Worm (Caenorhabditis elegans) whole organism, early embryonic: ENCODE data around the gene C38C6.3.

Experiments used
- B0310.2 ChIP-seq: sonication (generic microtip); optimal IDR thresholded peaks from 2 replicates; lab custom pipeline; 2016; ENCODE audit warnings: mild to moderate bottlenecking, missing genetic modification characterization, missing compliant biosample characterization
- F13C5.2 ChIP-seq: sonication (generic microtip); optimal IDR thresholded peaks from 2 replicates; lab custom pipeline; 2017; ENCODE audit warnings: mild to moderate bottlenecking, missing genetic modification characterization, inconsistent platforms, missing compliant biosample characterization
- aly-1 ChIP-seq: sonication (generic microtip); optimal IDR thresholded peaks from 2 replicates; lab custom pipeline; 2016; ENCODE audit warnings: missing genetic modification characterization, missing compliant biosample characterization
- ama-1 ChIP-seq: fragments of 150-350 bp; optimal IDR thresholded peaks from 2 replicates; lab custom pipeline; 2014
- ceh-13 ChIP-seq: fragments of 200-800 bp; sonication (Bioruptor generic); optimal IDR thresholded peaks from 2 replicates; lab custom pipeline; 2018; ENCODE audit warnings: mild to moderate bottlenecking, missing genetic modification characterization, missing compliant biosample characterization
- ets-7 ChIP-seq: sonication (generic microtip); optimal IDR thresholded peaks from 2 replicates; lab custom pipeline; 2016; ENCODE audit warnings: missing genotype, missing genetic modification characterization, missing compliant biosample characterization
- flt-1 ChIP-seq: fragments of 200-800 bp; sonication (Bioruptor generic); IDR thresholded peaks from 2 replicates; pipeline ENCODE4 v1.3.6; 2022; ENCODE audit warnings: missing genetic modification characterization, missing compliant biosample characterization
- hmbx-1 ChIP-seq: sonication (generic microtip); optimal IDR thresholded peaks from 2 replicates; lab custom pipeline; 2016; ENCODE audit warnings: mild to moderate bottlenecking, missing genetic modification characterization, missing compliant biosample characterization
- hnd-1 ChIP-seq: sonication (generic microtip); optimal IDR thresholded peaks from 2 replicates; lab custom pipeline; 2016; ENCODE audit warnings: missing genetic modification characterization, missing compliant biosample characterization
- pes-1 ChIP-seq: fragments of 200-800 bp; sonication (Bioruptor generic); IDR thresholded peaks from 2 replicates; pipeline ENCODE4 v1.3.6; 2022; ENCODE audit warnings: missing genetic modification reagents, missing genetic modification characterization, missing compliant biosample characterization
- scrt-1 ChIP-seq: fragments of 200-800 bp; sonication (Bioruptor generic); IDR thresholded peaks from 2 replicates; pipeline ENCODE4 v1.3.6; 2022; ENCODE audit warnings: missing genetic modification characterization, missing compliant biosample characterization
- sea-1 ChIP-seq: fragments of 200-800 bp; sonication (Bioruptor generic); conservative IDR thresholded peaks from 2 replicates; pipeline ENCODE4 v1.3.6; 2022; ENCODE audit warnings: missing genetic modification characterization, missing compliant biosample characterization
- tbx-11 ChIP-seq: fragments of 200-800 bp; sonication (Bioruptor generic); IDR thresholded peaks from 2 replicates; pipeline ENCODE4 v1.3.6; 2022; ENCODE audit warnings: missing genetic modification characterization, missing compliant biosample characterization
- tbx-37 ChIP-seq: fragments of 200-800 bp; sonication (Bioruptor generic); conservative IDR thresholded peaks from 2 replicates; pipeline ENCODE4 v1.3.6; 2022; ENCODE audit warnings: missing genetic modification reagents, missing genetic modification characterization, missing compliant biosample characterization
- tra-4 ChIP-seq: sonication (generic microtip); optimal IDR thresholded peaks from 2 replicates; lab custom pipeline; 2017; ENCODE audit warnings: missing genetic modification characterization, missing compliant biosample characterization

The C38C6.3 gene

ce11 chrII:14673636-14674035 lies 40.7 kb downstream of the C38C6.3 start:
- TF ChIP-seq tbx-37: no peak
- no peak for TF ChIP-seq flt-1 (GFP tag; lab: Robert Waterston, UW)
- no peak for TF ChIP-seq ets-7 (tag; lab: Kevin White, UChicago)
- TF ChIP-seq hnd-1 (tag; lab: Kevin White, UChicago): no peak
- TF ChIP-seq ceh-13 (GFP tag; lab: Kevin White, UChicago): no peak
- no peak for TF ChIP-seq tra-4 (tag; lab: Kevin White, UChicago)
- TF ChIP-seq B0310.2: no peak
- no peak for TF ChIP-seq tbx-11 (GFP tag; lab: Robert Waterston, UW)
- TF ChIP-seq hmbx-1 (tag; lab: Kevin White, UChicago): no peak
- TF ChIP-seq sea-1 (GFP tag; lab: Robert Waterston, UW): no peak
- no peak for TF ChIP-seq scrt-1 (GFP tag; lab: Robert Waterston, UW)
- TF ChIP-seq ama-1 (lab: Kevin White, UChicago): no peak
- TF ChIP-seq pes-1: no peak
- no peak for TF ChIP-seq F13C5.2 (tag; lab: Kevin White, UChicago)
- TF ChIP-seq aly-1: no peak

- no peak for TF ChIP-seq tra-4 (tag; lab: Kevin White, UChicago)
- no peak for TF ChIP-seq hmbx-1 (tag; lab: Kevin White, UChicago)
- TF ChIP-seq tbx-37: no peak
- no peak for TF ChIP-seq F13C5.2 (tag; lab: Kevin White, UChicago)
- TF ChIP-seq tbx-11 (GFP tag; lab: Robert Waterston, UW): no peak
- no peak for TF ChIP-seq ets-7 (tag; lab: Kevin White, UChicago)
Observed at ce11 chrII:14678157-14678556, 45.2 kb downstream of the C38C6.3 start, which contains the start of gene hhat-1. TSS of gene hhat-1 (plus strand) at chrII:14678457.

- no peak for TF ChIP-seq flt-1 (GFP tag; lab: Robert Waterston, UW)
- TF ChIP-seq hnd-1 (tag; lab: Kevin White, UChicago): no peak
- TF ChIP-seq aly-1: no peak
- TF ChIP-seq B0310.2: no peak
- no peak for TF ChIP-seq ets-7 (tag; lab: Kevin White, UChicago)
Observed at ce11 chrII:14683646-14684045, 50.7 kb downstream of the C38C6.3 start.
